Worm (Caenorhabditis elegans) whole organism, late embryonic: ENCODE results near the gene T16H12.2.
A peak's percentile ranks its signal among the peaks of the same experiment; 100 is the strongest.

Source experiments
- C08G9.2 ChIP-seq: sonication (generic microtip); optimal IDR thresholded peaks from 2 replicates; lab custom pipeline; 2016; ENCODE audit warnings: mild to moderate bottlenecking, missing genetic modification characterization, moderate library complexity, missing compliant biosample characterization
- C38D4.7 ChIP-seq: fragments of 200-800 bp; sonication (Bioruptor generic); optimal IDR thresholded peaks from 2 replicates; lab custom pipeline; 2018; ENCODE audit warnings: mild to moderate bottlenecking, missing genetic modification characterization, moderate library complexity, missing compliant biosample characterization
- K02D7.2 ChIP-seq: sonication (generic microtip); optimal IDR thresholded peaks from 2 replicates; lab custom pipeline; 2017; ENCODE audit warnings: mild to moderate bottlenecking, missing genetic modification characterization, missing compliant biosample characterization
- K09A11.1 ChIP-seq: sonication (generic microtip); optimal IDR thresholded peaks from 2 replicates; lab custom pipeline; 2017; ENCODE audit warnings: antibody characterized with exemption, mild to moderate bottlenecking, missing genetic modification characterization, missing compliant biosample characterization; ENCODE audit not compliant: insufficient read depth
- T23F11.4 ChIP-seq: fragments of 200-800 bp; sonication (Bioruptor generic); optimal IDR thresholded peaks from 2 replicates; lab custom pipeline; 2018; ENCODE audit warnings: mild to moderate bottlenecking, missing genetic modification characterization, missing compliant biosample characterization
- ahr-1 ChIP-seq: sonication (generic microtip); optimal IDR thresholded peaks from 2 replicates; lab custom pipeline; 2016; ENCODE audit warnings: missing genetic modification characterization, missing compliant biosample characterization
- ceh-14 ChIP-seq: sonication (generic microtip); optimal IDR thresholded peaks from 2 replicates; lab custom pipeline; 2016; ENCODE audit warnings: missing genotype, missing genetic modification characterization, missing compliant biosample characterization
- ceh-19 ChIP-seq: fragments of 200-800 bp; sonication (Bioruptor generic); optimal IDR thresholded peaks from 2 replicates; lab custom pipeline; 2018; ENCODE audit warnings: mild to moderate bottlenecking, missing genetic modification characterization, missing compliant biosample characterization
- ceh-2 ChIP-seq: sonication (generic microtip); optimal IDR thresholded peaks from 2 replicates; lab custom pipeline; 2016; ENCODE audit warnings: missing genotype, missing genetic modification characterization, missing compliant biosample characterization
- ceh-30 ChIP-seq: fragments of 150-350 bp; optimal IDR thresholded peaks from 2 replicates; lab custom pipeline; 2014; ENCODE audit warnings: missing biosample characterization, missing genetic modification characterization
- ceh-31 ChIP-seq: sonication (generic microtip); optimal IDR thresholded peaks from 2 replicates; lab custom pipeline; 2016; ENCODE audit warnings: missing genetic modification characterization, missing compliant biosample characterization
- ceh-34 ChIP-seq: sonication (generic microtip); optimal IDR thresholded peaks from 2 replicates; lab custom pipeline; 2016; ENCODE audit warnings: mild to moderate bottlenecking, missing genetic modification characterization, missing compliant biosample characterization
- ceh-45 ChIP-seq: fragments of 200-800 bp; sonication (Bioruptor generic); IDR thresholded peaks from 2 replicates; pipeline ENCODE4 v1.3.6; 2022; ENCODE audit warnings: missing genetic modification reagents, missing genetic modification characterization, missing compliant biosample characterization
- ceh-6 ChIP-seq: fragments of 200-800 bp; sonication (Bioruptor generic); optimal IDR thresholded peaks from 2 replicates; lab custom pipeline; 2018; ENCODE audit warnings: mild to moderate bottlenecking, missing genetic modification characterization, missing compliant biosample characterization
- che-1 ChIP-seq: sonication (generic microtip); optimal IDR thresholded peaks from 2 replicates; lab custom pipeline; 2016; ENCODE audit warnings: mild to moderate bottlenecking, missing genetic modification characterization, missing compliant biosample characterization
- dmd-4 ChIP-seq: sonication (generic microtip); optimal IDR thresholded peaks from 2 replicates; lab custom pipeline; 2016; ENCODE audit warnings: borderline replicate concordance, missing genetic modification characterization, missing compliant biosample characterization
- dve-1 ChIP-seq: sonication (generic microtip); optimal IDR thresholded peaks from 2 replicates; lab custom pipeline; 2017; ENCODE audit warnings: antibody characterized with exemption, mild to moderate bottlenecking, missing genetic modification characterization, missing compliant biosample characterization
- elt-2 ChIP-seq: sonication (generic microtip); optimal IDR thresholded peaks from 2 replicates; lab custom pipeline; 2016; ENCODE audit warnings: missing genetic modification reagents, missing genetic modification characterization, missing compliant biosample characterization
- elt-4 ChIP-seq: sonication (generic microtip); optimal IDR thresholded peaks from 2 replicates; lab custom pipeline; 2016; ENCODE audit warnings: missing genetic modification characterization, missing compliant biosample characterization
- ets-4 ChIP-seq: sonication (generic microtip); optimal IDR thresholded peaks from 2 replicates; lab custom pipeline; 2016; ENCODE audit warnings: missing genetic modification characterization, missing compliant biosample characterization
- eyg-1 ChIP-seq: sonication (generic microtip); optimal IDR thresholded peaks from 2 replicates; lab custom pipeline; 2016; ENCODE audit warnings: missing genotype, missing genetic modification characterization, missing compliant biosample characterization
- fax-1 ChIP-seq: sonication (generic microtip); optimal IDR thresholded peaks from 2 replicates; lab custom pipeline; 2016; ENCODE audit warnings: missing genotype, missing genetic modification characterization, missing compliant biosample characterization
- fkh-10 ChIP-seq: fragments of 150-350 bp; optimal IDR thresholded peaks from 2 replicates; lab custom pipeline; 2014; ENCODE audit warnings: missing biosample characterization, missing genetic modification reagents, missing genetic modification characterization
- fkh-6 ChIP-seq: sonication (generic microtip); optimal IDR thresholded peaks from 2 replicates; lab custom pipeline; 2016; ENCODE audit warnings: missing genetic modification characterization, missing compliant biosample characterization
- hlh-13 ChIP-seq: fragments of 200-800 bp; sonication (Bioruptor generic); optimal IDR thresholded peaks from 2 replicates; lab custom pipeline; 2018; ENCODE audit warnings: mild to moderate bottlenecking, missing genetic modification characterization, missing compliant biosample characterization
- hlh-6 ChIP-seq: sonication (generic microtip); optimal IDR thresholded peaks from 2 replicates; lab custom pipeline; 2016; ENCODE audit warnings: missing genotype, missing genetic modification characterization, missing compliant biosample characterization
- lin-11 ChIP-seq: fragments of 200-800 bp; sonication (Bioruptor generic); optimal IDR thresholded peaks from 2 replicates; lab custom pipeline; 2018; ENCODE audit warnings: mild to moderate bottlenecking, missing genetic modification characterization, missing compliant biosample characterization
- madf-2 ChIP-seq: sonication (generic microtip); optimal IDR thresholded peaks from 2 replicates; lab custom pipeline; 2017; ENCODE audit warnings: missing genetic modification characterization, missing compliant biosample characterization
- mec-3 ChIP-seq: sonication (generic microtip); optimal IDR thresholded peaks from 2 replicates; lab custom pipeline; 2016; ENCODE audit warnings: borderline replicate concordance, missing genetic modification characterization, missing compliant biosample characterization
- nhr-11 ChIP-seq: fragments of 150-350 bp; optimal IDR thresholded peaks from 2 replicates; lab custom pipeline; 2014; ENCODE audit warnings: missing biosample characterization, missing genetic modification characterization
- nhr-232 ChIP-seq: sonication (generic microtip); optimal IDR thresholded peaks from 2 replicates; lab custom pipeline; 2016; ENCODE audit warnings: missing genetic modification characterization, missing compliant biosample characterization
- npax-4 ChIP-seq: sonication (generic microtip); optimal IDR thresholded peaks from 2 replicates; lab custom pipeline; 2016; ENCODE audit warnings: missing genetic modification characterization, missing compliant biosample characterization
- odd-2 ChIP-seq: sonication (generic microtip); optimal IDR thresholded peaks from 2 replicates; lab custom pipeline; 2017; ENCODE audit warnings: antibody characterized with exemption, mild to moderate bottlenecking, missing genetic modification characterization, missing compliant biosample characterization
- pag-3 ChIP-seq: sonication (generic microtip); optimal IDR thresholded peaks from 2 replicates; lab custom pipeline; 2016; ENCODE audit warnings: missing compliant biosample characterization, missing genetic modification characterization, borderline replicate concordance
- pat-9 ChIP-seq: fragments of 200-800 bp; sonication (Bioruptor generic); optimal IDR thresholded peaks from 2 replicates; lab custom pipeline; 2018; ENCODE audit warnings: mild to moderate bottlenecking, missing genetic modification characterization, moderate library complexity, missing compliant biosample characterization
- pax-1 ChIP-seq: fragments of 150-350 bp; optimal IDR thresholded peaks from 2 replicates; lab custom pipeline; 2014; ENCODE audit warnings: missing biosample characterization, missing genetic modification characterization
- pha-4 ChIP-seq: fragments of 150-350 bp; optimal IDR thresholded peaks from 2 replicates; lab custom pipeline; 2018; ENCODE audit warnings: missing biosample characterization, missing genetic modification reagents, missing genetic modification characterization
- sdc-2 ChIP-seq: sonication (generic microtip); optimal IDR thresholded peaks from 2 replicates; lab custom pipeline; 2016; ENCODE audit warnings: missing genotype, missing genetic modification characterization, missing compliant biosample characterization
- sox-2 ChIP-seq: fragments of 200-800 bp; sonication (Bioruptor generic); IDR thresholded peaks from 2 replicates; pipeline ENCODE4 v1.3.6; 2022; ENCODE audit warnings: missing genetic modification reagents, missing genetic modification characterization, missing compliant biosample characterization
- sox-4 ChIP-seq: sonication (generic microtip); optimal IDR thresholded peaks from 2 replicates; lab custom pipeline; 2017; ENCODE audit warnings: mild to moderate bottlenecking, missing genetic modification characterization, inconsistent platforms, missing compliant biosample characterization
- syd-9 ChIP-seq: sonication (generic microtip); optimal IDR thresholded peaks from 2 replicates; lab custom pipeline; 2016; ENCODE audit warnings: mild to moderate bottlenecking, missing genetic modification characterization, moderate library complexity, missing compliant biosample characterization
- tbx-2 ChIP-seq: sonication (generic microtip); optimal IDR thresholded peaks from 2 replicates; lab custom pipeline; 2016; ENCODE audit warnings: missing genetic modification characterization, missing compliant biosample characterization
- ttx-3 ChIP-seq: sonication (generic microtip); optimal IDR thresholded peaks from 2 replicates; lab custom pipeline; 2016; ENCODE audit warnings: missing genetic modification reagents, missing genetic modification characterization, missing compliant biosample characterization
- unc-55 ChIP-seq: sonication (generic microtip); optimal IDR thresholded peaks from 2 replicates; lab custom pipeline; 2017; ENCODE audit warnings: missing biosample characterization, missing genetic modification reagents, missing genetic modification characterization
- zip-5 ChIP-seq: sonication (generic microtip); optimal IDR thresholded peaks from 2 replicates; lab custom pipeline; 2016; ENCODE audit warnings: missing genetic modification characterization, missing compliant biosample characterization

The T16H12.2 gene

DNA sequence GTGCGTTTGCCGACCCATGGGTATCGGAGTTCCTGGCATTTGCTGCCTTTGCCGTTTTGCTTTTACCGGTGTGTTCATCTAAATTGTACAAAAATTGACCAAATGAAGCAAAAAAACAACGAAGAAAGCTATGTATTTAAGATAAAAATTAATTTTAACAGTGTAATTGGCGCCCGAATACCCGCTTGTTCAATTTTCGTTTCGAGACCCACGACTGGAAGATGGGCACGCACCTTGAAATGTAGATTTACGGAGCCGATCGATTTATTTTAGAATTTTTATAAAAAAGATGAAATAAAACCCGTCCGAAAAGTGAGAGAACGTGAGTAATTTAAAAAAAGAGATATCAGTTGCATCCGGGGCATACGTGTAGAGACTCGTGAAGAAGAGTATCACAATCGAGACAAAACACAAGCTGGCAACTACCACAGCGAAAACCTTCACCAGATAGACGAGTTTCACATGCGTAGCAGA is 2.5 kb downstream of the T16H12.2 start, which contains the start of gene hal-2:
hal-2 (minus strand) TSS at position 424 of the 474 bp plus-strand sequence.
- TF ChIP-seq odd-2 (tag; lab: Kevin White, UChicago), result no peak
- no peak for TF ChIP-seq ceh-34
- no peak for TF ChIP-seq zip-5
- no peak for TF ChIP-seq ceh-31 (tag; lab: Kevin White, UChicago)
- no peak for TF ChIP-seq nhr-11
- no peak for TF ChIP-seq ets-4 (tag; lab: Kevin White, UChicago)
- no peak for TF ChIP-seq fax-1 (tag; lab: Kevin White, UChicago)
- TF ChIP-seq ahr-1, result no peak
- TF ChIP-seq C08G9.2 (tag; lab: Kevin White, UChicago), result no peak
- no peak for TF ChIP-seq pag-3 (tag; lab: Kevin White, UChicago)
- no peak for TF ChIP-seq T23F11.4
- TF ChIP-seq dve-1 (tag; lab: Kevin White, UChicago), result no peak
- no peak for TF ChIP-seq hlh-13 (GFP tag; lab: Kevin White, UChicago)
- TF ChIP-seq sox-2 (GFP tag; lab: Robert Waterston, UW), result no peak
- no peak for TF ChIP-seq madf-2 (tag; lab: Kevin White, UChicago)
- TF ChIP-seq C38D4.7 (GFP tag; lab: Kevin White, UChicago), result no peak
- TF ChIP-seq mec-3 (tag; lab: Kevin White, UChicago), result no peak
- no peak for TF ChIP-seq fkh-10 (GFP tag; lab: Kevin White, UChicago)
- no peak for TF ChIP-seq sdc-2 (tag; lab: Kevin White, UChicago)

DNA sequence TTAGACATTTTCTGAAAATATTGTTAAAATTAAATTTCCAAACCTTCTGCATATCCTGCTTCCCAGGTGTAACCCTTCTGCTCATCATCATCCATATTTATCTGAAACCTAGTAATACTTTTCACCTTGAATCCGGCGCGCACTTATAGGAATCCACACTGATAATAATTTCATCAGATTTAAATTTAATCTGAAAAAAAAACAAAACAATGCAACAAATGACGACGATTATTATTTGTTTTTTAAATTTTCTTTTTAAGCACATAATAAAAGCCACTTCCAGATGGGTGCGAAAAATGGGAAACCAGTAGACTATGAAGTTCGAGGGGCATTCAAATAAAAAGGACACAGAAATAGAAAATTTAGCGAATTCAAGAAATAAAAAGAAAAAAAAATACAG is 4.6 kb downstream of the T16H12.2 start, which contains the start of gene gtf-2H2C:
gtf-2H2C (minus strand) TSS at position 101 of the 400 bp plus-strand sequence.
- TF ChIP-seq K02D7.2 (tag; lab: Kevin White, UChicago), result no peak
- no peak for TF ChIP-seq hlh-13 (GFP tag; lab: Kevin White, UChicago)
- no peak for TF ChIP-seq tbx-2 (tag; lab: Kevin White, UChicago)
- TF ChIP-seq T23F11.4, result no peak
- TF ChIP-seq ets-4 (tag; lab: Kevin White, UChicago), result no peak
- no peak for TF ChIP-seq unc-55

DNA sequence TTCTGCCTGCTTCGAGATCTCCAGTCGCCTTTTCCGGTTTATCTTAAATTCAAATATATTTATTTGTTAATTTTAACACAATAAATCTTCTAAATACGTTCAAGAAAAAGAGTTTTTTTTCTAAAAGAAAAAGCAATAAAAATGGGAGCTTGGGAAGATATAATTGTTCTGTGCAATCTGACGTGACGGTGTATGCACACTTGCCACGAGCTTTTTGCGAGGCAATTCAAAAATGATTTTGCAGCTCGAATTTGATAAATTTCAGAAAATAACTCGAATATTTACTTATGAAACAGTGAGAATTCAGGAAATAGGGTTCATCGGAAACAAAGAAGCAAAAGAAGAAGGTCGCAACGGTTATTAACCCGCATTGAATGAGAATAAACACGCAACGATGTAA is 7.0 kb downstream of the T16H12.2 start:
- TF ChIP-seq npax-4 (tag; lab: Kevin White, UChicago), result no peak

DNA sequence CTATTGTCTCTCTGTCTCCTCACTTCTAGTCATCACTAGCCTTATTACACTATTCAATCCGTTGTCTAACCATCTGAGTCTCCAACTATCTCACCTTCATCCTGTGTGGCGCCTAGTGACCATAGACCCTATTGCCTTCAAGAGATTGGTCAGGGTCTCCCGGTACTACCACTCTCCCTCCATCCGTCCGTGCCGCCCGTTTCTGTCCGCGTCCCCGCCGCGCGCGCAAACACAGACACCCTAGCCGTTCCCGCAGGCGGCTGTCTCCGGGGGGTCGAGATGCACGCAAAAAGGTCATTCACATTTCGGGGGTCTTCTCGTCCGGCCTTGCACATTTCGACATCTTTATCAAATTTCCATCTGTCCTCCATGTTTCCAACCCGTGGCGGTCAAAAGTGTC is 8.5 kb downstream of the T16H12.2 start:
- TF ChIP-seq ceh-14, result no peak
- TF ChIP-seq dmd-4 (tag; lab: Kevin White, UChicago), result no peak
- TF ChIP-seq pax-1, result no peak
- peak; percentile 66 for TF ChIP-seq ceh-31 (tag; lab: Kevin White, UChicago)
- TF ChIP-seq K09A11.1, result no peak
- TF ChIP-seq C08G9.2 (tag; lab: Kevin White, UChicago), result peak; percentile 54
- TF ChIP-seq syd-9 (tag; lab: Kevin White, UChicago), result peak; percentile 35
- TF ChIP-seq sox-4 (tag; lab: Kevin White, UChicago), result peak; percentile 11
- TF ChIP-seq ets-4 (tag; lab: Kevin White, UChicago), result peak; percentile 20
- TF ChIP-seq nhr-232 (tag; lab: Kevin White, UChicago), result peak; percentile 15
- peak; percentile 2 for TF ChIP-seq mec-3 (tag; lab: Kevin White, UChicago)
- no peak for TF ChIP-seq fax-1 (tag; lab: Kevin White, UChicago)
- no peak for TF ChIP-seq ceh-45 (GFP tag; lab: Robert Waterston, UW)
- no peak for TF ChIP-seq ceh-19 (GFP tag; lab: Kevin White, UChicago)
- TF ChIP-seq ttx-3 (tag; lab: Kevin White, UChicago), result no peak
- TF ChIP-seq che-1, result no peak
- no peak for TF ChIP-seq ceh-30 (tag; lab: Kevin White, UChicago)
- peak; percentile 17 for TF ChIP-seq fkh-6
- TF ChIP-seq ceh-34, result peak; percentile 57
- TF ChIP-seq sdc-2 (tag; lab: Kevin White, UChicago), result peak; percentile 40
- TF ChIP-seq npax-4 (tag; lab: Kevin White, UChicago), result no peak
- TF ChIP-seq lin-11 (tag; lab: Kevin White, UChicago), result no peak
- no peak for TF ChIP-seq zip-5
- peak; percentile 72 for TF ChIP-seq hlh-6 (tag; lab: Kevin White, UChicago)
- no peak for TF ChIP-seq elt-2 (tag; lab: Kevin White, UChicago)
- TF ChIP-seq madf-2 (tag; lab: Kevin White, UChicago), result peak; percentile 25
- TF ChIP-seq elt-4 (tag; lab: Kevin White, UChicago), result no peak
- TF ChIP-seq eyg-1 (tag; lab: Kevin White, UChicago), result peak; percentile 46
- TF ChIP-seq ceh-2 (tag; lab: Kevin White, UChicago), result peak; percentile 2
- no peak for TF ChIP-seq pat-9 (tag; lab: Kevin White, UChicago)
- no peak for TF ChIP-seq pha-4 (tag; lab: Kevin White, UChicago)
- TF ChIP-seq ceh-6, result no peak
